Fruit fly (Drosophila melanogaster) whole organism, prepupa: Measurements from ENCODE around the gene CG1542.
A peak's percentile ranks its signal among the peaks of the same experiment; 100 is the strongest.

ENCODE experiments used
- Blimp-1 ChIP-seq: fragments of 200-800 bp; sonication (Bioruptor generic); optimal IDR thresholded peaks from 3 replicates; lab custom pipeline; 2017; ENCODE audit warnings: missing biosample characterization, missing genetic modification characterization, mild to moderate bottlenecking, moderate library complexity, missing genetic modification reagents
- CG10631 ChIP-seq: fragments of 200-800 bp; sonication (Bioruptor generic); optimal IDR thresholded peaks from 2 replicates; lab custom pipeline; 2016; ENCODE audit warnings: missing biosample characterization, missing genetic modification characterization
- CG11762 ChIP-seq: fragments of 200-800 bp; sonication (Bioruptor generic); optimal IDR thresholded peaks from 3 replicates; lab custom pipeline; 2016; ENCODE audit warnings: missing biosample characterization, missing genetic modification characterization; ENCODE audit not compliant: insufficient read depth
- CG16779 ChIP-seq: fragments of 200-800 bp; sonication (Bioruptor generic); optimal IDR thresholded peaks from 3 replicates; lab custom pipeline; 2017; ENCODE audit warnings: missing biosample characterization, mild to moderate bottlenecking, missing genetic modification characterization
- CG3032 ChIP-seq: fragments of 200-800 bp; optimal IDR thresholded peaks from 2 replicates; lab custom pipeline; 2019; ENCODE audit warnings: missing biosample characterization, mild to moderate bottlenecking, missing genetic modification characterization, moderate library complexity
- CG31627 ChIP-seq: fragments of 200-800 bp; sonication (Bioruptor generic); optimal IDR thresholded peaks from 3 replicates; lab custom pipeline; 2016; ENCODE audit warnings: missing biosample characterization, missing genetic modification characterization
- CG32006 ChIP-seq: fragments of 200-800 bp; sonication (Bioruptor generic); optimal IDR thresholded peaks from 3 replicates; lab custom pipeline; 2017; ENCODE audit warnings: missing biosample characterization, mild to moderate bottlenecking, missing genetic modification characterization
- CG34406 ChIP-seq: fragments of 200-800 bp; sonication (Bioruptor generic); optimal IDR thresholded peaks from 3 replicates; lab custom pipeline; 2016; ENCODE audit warnings: missing biosample characterization, missing genetic modification characterization
- CG4318 ChIP-seq: fragments of 200-800 bp; sonication (Bioruptor generic); optimal IDR thresholded peaks from 3 replicates; lab custom pipeline; 2017; ENCODE audit warnings: missing biosample characterization, mild to moderate bottlenecking, missing genetic modification characterization
- CG6276 ChIP-seq: fragments of 200-800 bp; sonication (Bioruptor generic); optimal IDR thresholded peaks from 2 replicates; lab custom pipeline; 2017; ENCODE audit warnings: missing biosample characterization, mild to moderate bottlenecking, missing genetic modification characterization
- CG6792 ChIP-seq: fragments of 200-800 bp; sonication (Bioruptor generic); optimal IDR thresholded peaks from 3 replicates; lab custom pipeline; 2016; ENCODE audit warnings: missing biosample characterization, missing genetic modification characterization
- CG6808 ChIP-seq: fragments of 200-800 bp; sonication (Bioruptor generic); optimal IDR thresholded peaks from 3 replicates; lab custom pipeline; 2017; ENCODE audit warnings: missing biosample characterization, missing genetic modification characterization, mild to moderate bottlenecking, moderate library complexity, missing genetic modification reagents
- CG6854 ChIP-seq: fragments of 200-800 bp; sonication (Bioruptor generic); optimal IDR thresholded peaks from 2 replicates; lab custom pipeline; 2017; ENCODE audit warnings: missing biosample characterization, mild to moderate bottlenecking, missing genetic modification characterization
- CG8119 ChIP-seq: fragments of 200-800 bp; sonication (Bioruptor generic); IDR thresholded peaks from 3 replicates; pipeline ENCODE4 v1.3.6; 2022; ENCODE audit warnings: missing biosample characterization, missing genetic modification characterization
- CG8319 ChIP-seq: fragments of 200-800 bp; sonication (Bioruptor generic); optimal IDR thresholded peaks from 3 replicates; lab custom pipeline; 2016; ENCODE audit warnings: missing biosample characterization, missing genetic modification characterization
- CG8632 ChIP-seq: fragments of 200-800 bp; sonication (Bioruptor generic); optimal IDR thresholded peaks from 3 replicates; lab custom pipeline; 2016; ENCODE audit warnings: missing biosample characterization, missing genetic modification characterization
- CG9139 ChIP-seq: fragments of 200-800 bp; sonication (Bioruptor generic); optimal IDR thresholded peaks from 3 replicates; lab custom pipeline; 2017; ENCODE audit warnings: missing biosample characterization, mild to moderate bottlenecking, missing genetic modification characterization
- Eip75B ChIP-seq: fragments of 200-800 bp; sonication (Bioruptor generic); optimal IDR thresholded peaks from 3 replicates; lab custom pipeline; 2016; ENCODE audit warnings: missing biosample characterization, missing genetic modification characterization
- Eip78C ChIP-seq: fragments of 200-800 bp; sonication (Bioruptor generic); peaks from one replicate; lab custom pipeline; 2016; ENCODE audit warnings: missing biosample characterization, missing genetic modification characterization
- Eip93F ChIP-seq: fragments of 200-800 bp; sonication (Bioruptor generic); optimal IDR thresholded peaks from 2 replicates; lab custom pipeline; 2016; ENCODE audit warnings: missing biosample characterization, mild to moderate bottlenecking, missing genetic modification characterization
- Ets21C ChIP-seq: fragments of 200-800 bp; sonication (Bioruptor generic); optimal IDR thresholded peaks from 3 replicates; lab custom pipeline; 2016; ENCODE audit warnings: missing biosample characterization, missing genetic modification characterization
- Ets96B ChIP-seq: fragments of 200-800 bp; optimal IDR thresholded peaks from 2 replicates; lab custom pipeline; 2019; ENCODE audit warnings: missing biosample characterization, mild to moderate bottlenecking, missing genetic modification characterization, moderate library complexity
- Gug ChIP-seq: fragments of 200-800 bp; sonication (Bioruptor generic); IDR thresholded peaks from 2 replicates; pipeline ENCODE4 v1.3.6; 2022; ENCODE audit warnings: missing biosample characterization, missing genetic modification characterization
- Hr38 ChIP-seq: sonication (Bioruptor generic); optimal IDR thresholded peaks from 2 replicates; lab custom pipeline; 2016; ENCODE audit warnings: missing biosample characterization, missing genetic modification characterization
- Hr39 ChIP-seq: fragments of 200-800 bp; sonication (Bioruptor generic); optimal IDR thresholded peaks from 2 replicates; lab custom pipeline; 2016; ENCODE audit warnings: missing biosample characterization, missing genetic modification characterization
- OdsH ChIP-seq: fragments of 200-800 bp; sonication (Bioruptor generic); optimal IDR thresholded peaks from 3 replicates; lab custom pipeline; 2016; ENCODE audit warnings: missing biosample characterization, missing genetic modification characterization
- Smox ChIP-seq: fragments of 200-800 bp; sonication (Bioruptor generic); optimal IDR thresholded peaks from 3 replicates; lab custom pipeline; 2016; ENCODE audit warnings: missing biosample characterization, missing genetic modification characterization
- Sox102F ChIP-seq: fragments of 200-800 bp; sonication (Bioruptor generic); optimal IDR thresholded peaks from 2 replicates; lab custom pipeline; 2016; ENCODE audit warnings: missing biosample characterization, mild to moderate bottlenecking, missing genetic modification characterization
- Sox14 ChIP-seq: fragments of 200-800 bp; sonication (Bioruptor generic); optimal IDR thresholded peaks from 3 replicates; lab custom pipeline; 2016; ENCODE audit warnings: missing biosample characterization, missing genetic modification characterization
- Sox15 ChIP-seq: fragments of 200-800 bp; sonication (Bioruptor generic); optimal IDR thresholded peaks from 3 replicates; lab custom pipeline; 2016; ENCODE audit warnings: missing biosample characterization, missing genetic modification characterization
- acj6 ChIP-seq: fragments of 200-800 bp; sonication (Bioruptor generic); optimal IDR thresholded peaks from 3 replicates; lab custom pipeline; 2016; ENCODE audit warnings: missing biosample characterization, missing genetic modification characterization
- cyc ChIP-seq: fragments of 200-800 bp; sonication (Bioruptor generic); optimal IDR thresholded peaks from 3 replicates; lab custom pipeline; 2016; ENCODE audit warnings: missing biosample characterization, missing genetic modification characterization
- dsx ChIP-seq: fragments of 200-800 bp; optimal IDR thresholded peaks from 3 replicates; lab custom pipeline; 2019; ENCODE audit warnings: missing biosample characterization, mild to moderate bottlenecking, missing genetic modification characterization, moderate library complexity; ENCODE audit not compliant: poor library complexity, severe bottlenecking
- eg ChIP-seq: fragments of 200-800 bp; sonication (Bioruptor generic); IDR thresholded peaks from 3 replicates; pipeline ENCODE4 v1.3.6; 2022; ENCODE audit warnings: missing biosample characterization, missing genetic modification characterization
- esn ChIP-seq: fragments of 200-800 bp; sonication (Bioruptor generic); optimal IDR thresholded peaks from 2 replicates; lab custom pipeline; 2016; ENCODE audit warnings: missing biosample characterization, mild to moderate bottlenecking, missing genetic modification characterization, moderate library complexity
- fd59A ChIP-seq: fragments of 200-800 bp; sonication (Bioruptor generic); optimal IDR thresholded peaks from 2 replicates; lab custom pipeline; 2017; ENCODE audit warnings: missing biosample characterization, mild to moderate bottlenecking, missing genetic modification characterization, missing genetic modification reagents
- fd85E ChIP-seq: fragments of 200-800 bp; sonication (Bioruptor generic); optimal IDR thresholded peaks from 3 replicates; lab custom pipeline; 2016; ENCODE audit warnings: missing biosample characterization, missing genetic modification characterization
- lz ChIP-seq: fragments of 200-800 bp; sonication (Bioruptor generic); optimal IDR thresholded peaks from 3 replicates; lab custom pipeline; 2016; ENCODE audit warnings: missing biosample characterization, missing genetic modification characterization
- net ChIP-seq: fragments of 200-800 bp; sonication (Bioruptor generic); optimal IDR thresholded peaks from 3 replicates; lab custom pipeline; 2016; ENCODE audit warnings: missing biosample characterization, missing genetic modification characterization
- salr ChIP-seq, 2 experiments: fragments of 200-800 bp; sonication (Bioruptor generic); optimal IDR thresholded peaks; 3 replicates each; lab custom pipeline; 2016 to 2018; ENCODE audit warnings: missing biosample characterization in 2 of 2, missing genetic modification characterization in 2 of 2, mild to moderate bottlenecking in 1 of 2
- svp ChIP-seq: fragments of 200-800 bp; sonication (Bioruptor generic); peaks from one replicate; lab custom pipeline; 2016; ENCODE audit warnings: missing biosample characterization, missing genetic modification characterization
- topi ChIP-seq: fragments of 200-800 bp; sonication (Bioruptor generic); optimal IDR thresholded peaks from 3 replicates; lab custom pipeline; 2016; ENCODE audit warnings: missing biosample characterization, missing genetic modification characterization
- vri ChIP-seq: fragments of 200-800 bp; sonication (Bioruptor generic); optimal IDR thresholded peaks from 3 replicates; lab custom pipeline; 2016; ENCODE audit warnings: missing biosample characterization, mild to moderate bottlenecking, missing genetic modification characterization

Gene CG1542

DNA sequence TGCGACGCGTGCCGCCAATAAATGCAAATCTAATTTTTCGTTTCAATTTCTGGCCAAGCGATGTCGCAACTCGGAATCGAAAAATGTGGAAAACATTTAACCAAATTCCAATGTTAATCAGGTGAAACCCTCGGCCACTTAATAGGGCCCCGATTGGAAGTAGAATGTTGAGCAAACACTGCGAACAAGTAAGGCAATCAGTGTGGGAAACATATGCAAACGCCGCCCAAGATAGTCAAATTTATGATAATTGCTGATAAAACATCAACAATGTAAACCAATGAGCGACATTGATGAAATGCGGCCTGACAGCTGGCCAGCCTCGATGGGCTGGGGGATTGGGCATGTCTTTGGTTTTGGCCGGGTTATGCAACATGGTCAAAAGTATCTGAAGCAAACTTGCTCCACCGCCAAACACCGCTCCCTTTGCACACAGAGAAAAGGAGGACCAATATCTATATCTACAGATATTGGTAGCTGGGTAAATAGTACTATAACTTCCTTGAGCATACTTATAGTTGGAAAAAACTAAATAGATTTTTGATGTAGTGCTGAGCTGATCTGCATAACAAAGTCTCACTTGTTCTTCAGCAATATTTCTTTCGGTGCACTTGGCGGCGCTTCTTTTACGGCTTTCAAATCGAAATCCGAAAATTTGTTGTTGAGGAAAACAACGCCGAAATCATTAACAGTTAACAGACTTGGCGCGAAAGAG is 34.2 kb downstream of the CG1542 start (continued):
- TF ChIP-seq Blimp-1 (GFP tag; lab: Kevin White, UChicago) (no peak), CG8319 (GFP tag; lab: Kevin White, UChicago) (peak; percentile 61), CG3032 (no peak), Eip93F (GFP tag; lab: Kevin White, UChicago) (peak; percentile 56), Gug (GFP tag; lab: Robert Waterston, UW) (no peak), Sox102F (peak; percentile 81), acj6 (GFP tag; lab: Kevin White, UChicago) (peak; percentile 68), fd85E (GFP tag; lab: Kevin White, UChicago) (peak; percentile 37), Smox (GFP tag; lab: Kevin White, UChicago) (peak; percentile 78), CG32006 (GFP tag; lab: Kevin White, UChicago) (peak; percentile 46), CG4318 (GFP tag; lab: Kevin White, UChicago) (no peak), CG8119 (GFP tag; lab: Robert Waterston, UW) (peak; percentile 50; the same call in 2 of the 3 replicates), Ets96B (tag; lab: Kevin White, UChicago) (no peak), Eip75B (GFP tag; lab: Kevin White, UChicago) (peak; percentile 38), CG31627 (peak; percentile 77), fd59A (GFP tag; lab: Kevin White, UChicago) (no peak), CG16779 (tag; lab: Kevin White, UChicago) (no peak), CG10631 (GFP tag; lab: Kevin White, UChicago) (peak; percentile 16), cyc (GFP tag; lab: Kevin White, UChicago) (peak; percentile 81), Hr39 (peak; percentile 77), Eip78C (GFP tag; lab: Kevin White, UChicago) (peak; percentile 93), eg (GFP tag; lab: Robert Waterston, UW) (peak; percentile 60; the same call in 2 of the 3 replicates), CG9139 (GFP tag; lab: Kevin White, UChicago) (no peak), CG34406 (GFP tag; lab: Kevin White, UChicago) (peak; percentile 77), svp (GFP tag; lab: Kevin White, UChicago) (peak; percentile 93), CG6808 (GFP tag; lab: Kevin White, UChicago) (no peak), topi (peak; percentile 82), Ets21C (GFP tag; lab: Kevin White, UChicago) (peak; percentile 73)

- no peak for TF ChIP-seq net
- TF ChIP-seq Blimp-1 (GFP tag; lab: Kevin White, UChicago), result peak; percentile 92
- TF ChIP-seq Sox102F, result no peak
- peak; percentile 54 for TF ChIP-seq CG6854
Measured at dm6 chr3R:31248245-31248644, 35.0 kb downstream of the CG1542 start.

DNA sequence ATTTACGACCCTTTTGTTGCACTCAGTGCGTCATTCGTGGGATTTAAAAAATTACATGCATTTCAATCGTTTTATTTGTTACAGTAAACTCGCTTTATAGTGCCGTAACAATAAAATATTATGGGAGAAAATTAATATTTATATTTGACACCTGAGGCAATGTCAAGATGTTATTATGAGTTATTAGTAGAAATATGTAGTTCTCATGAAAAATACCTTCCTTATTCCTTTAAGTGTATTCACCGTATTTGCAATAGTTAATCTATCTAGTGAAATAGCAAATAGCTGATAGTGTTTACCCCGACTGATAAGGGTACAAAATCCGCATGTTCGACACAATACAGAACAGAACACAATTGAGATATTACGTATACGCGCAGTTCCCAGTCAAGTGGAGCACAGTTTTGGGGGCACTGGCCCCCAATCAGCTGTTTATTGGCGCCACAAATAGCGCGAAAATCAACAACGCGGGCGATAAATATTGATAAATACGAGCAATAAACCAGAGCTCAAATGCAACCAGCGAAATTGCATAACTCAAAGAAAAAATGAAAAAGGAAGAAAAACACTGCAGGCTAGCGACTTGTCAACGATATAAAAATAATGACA is 37.3 kb downstream of the CG1542 start:
- TF ChIP-seq CG11762 (GFP tag; lab: Kevin White, UChicago) (no peak), fd85E (GFP tag; lab: Kevin White, UChicago) (no peak), lz (GFP tag; lab: Kevin White, UChicago) (no peak), OdsH (peak; percentile 32), CG6792 (GFP tag; lab: Kevin White, UChicago) (no peak), CG4318 (GFP tag; lab: Kevin White, UChicago) (no peak), CG8119 (GFP tag; lab: Robert Waterston, UW) (peak; percentile 51; the same call in 1 of the 3 replicates), salr (GFP tag; optimal IDR thresholded peaks at IDR 0.05; lab: Kevin White, UChicago) (no peak), CG8632 (GFP tag; lab: Kevin White, UChicago) (peak; percentile 14), Ets21C (GFP tag; lab: Kevin White, UChicago) (no peak), Sox15 (GFP tag; lab: Kevin White, UChicago) (no peak), Eip93F (GFP tag; lab: Kevin White, UChicago) (no peak), esn (GFP tag; lab: Kevin White, UChicago) (no peak), eg (GFP tag; lab: Robert Waterston, UW) (peak; percentile 58), CG3032 (no peak), CG6808 (GFP tag; lab: Kevin White, UChicago) (no peak), Blimp-1 (GFP tag; lab: Kevin White, UChicago) (no peak), Gug (GFP tag; lab: Robert Waterston, UW) (no peak), fd59A (GFP tag; lab: Kevin White, UChicago) (no peak), CG16779 (tag; lab: Kevin White, UChicago) (no peak), CG9139 (GFP tag; lab: Kevin White, UChicago) (no peak), Eip75B (GFP tag; lab: Kevin White, UChicago) (no peak), Sox14 (GFP tag; lab: Kevin White, UChicago) (no peak), Smox (GFP tag; lab: Kevin White, UChicago) (no peak), CG6276 (GFP tag; lab: Kevin White, UChicago) (no peak), Eip78C (GFP tag; lab: Kevin White, UChicago) (peak; percentile 63), net (no peak), vri (peak; percentile 42), Hr38 (no peak), dsx (GFP tag; lab: Kevin White, UChicago) (no peak)
